Worm (Caenorhabditis elegans) whole organism, L4 larva: ENCODE results near the gene tofu-6.

Source experiments
- D1046.2 ChIP-seq: fragments of 200-800 bp; sonication (Bioruptor generic); IDR thresholded peaks from 2 replicates; pipeline ENCODE4 v1.3.6; 2022; ENCODE audit warnings: missing genetic modification characterization, missing compliant biosample characterization
- F10B5.3 ChIP-seq: sonication (generic microtip); optimal IDR thresholded peaks from 2 replicates; lab custom pipeline; 2016; ENCODE audit warnings: mild to moderate bottlenecking, missing genetic modification characterization, missing compliant biosample characterization
- F37D6.2 ChIP-seq: sonication (generic microtip); optimal IDR thresholded peaks from 2 replicates; lab custom pipeline; 2016; ENCODE audit warnings: mild to moderate bottlenecking, missing genetic modification characterization, missing compliant biosample characterization
- F44E2.7 ChIP-seq: fragments of 200-800 bp; sonication (Bioruptor generic); IDR thresholded peaks from 2 replicates; pipeline ENCODE4 v2.1.2; 2022; ENCODE audit warnings: missing genetic modification characterization, missing compliant biosample characterization
- F49E8.2 ChIP-seq: sonication (generic microtip); optimal IDR thresholded peaks from 2 replicates; lab custom pipeline; 2016; ENCODE audit warnings: missing compliant biosample characterization, mild to moderate bottlenecking, missing genetic modification characterization, borderline replicate concordance
- T20F7.1 ChIP-seq: fragments of 200-800 bp; sonication (Bioruptor generic); optimal IDR thresholded peaks from 2 replicates; lab custom pipeline; 2018; ENCODE audit warnings: mild to moderate bottlenecking, missing genetic modification characterization, missing compliant biosample characterization
- Y105C5A.15 ChIP-seq: fragments of 200-800 bp; sonication (Bioruptor generic); IDR thresholded peaks from 2 replicates; pipeline ENCODE4 v1.3.6; 2022; ENCODE audit warnings: missing genetic modification characterization, missing compliant biosample characterization
- Y5F2A.4 ChIP-seq: fragments of 200-800 bp; sonication (Bioruptor generic); optimal IDR thresholded peaks from 2 replicates; lab custom pipeline; 2018; ENCODE audit warnings: mild to moderate bottlenecking, missing genetic modification characterization, missing compliant biosample characterization
- Y75B8A.6 ChIP-seq: fragments of 200-800 bp; sonication (Bioruptor generic); IDR thresholded peaks from 2 replicates; pipeline ENCODE4 v1.3.6; 2022; ENCODE audit warnings: missing genetic modification reagents, missing genetic modification characterization, missing compliant biosample characterization
- ZK337.2 ChIP-seq: fragments of 200-800 bp; sonication (Bioruptor generic); IDR thresholded peaks from 2 replicates; pipeline ENCODE4 v1.3.6; 2022; ENCODE audit warnings: missing genetic modification reagents, missing genetic modification characterization, missing compliant biosample characterization
- aha-1 ChIP-seq: fragments of 150-350 bp; peaks from one replicate; lab custom pipeline; 2014; ENCODE audit warnings: missing biosample characterization, missing genetic modification characterization
- ama-1 ChIP-seq: fragments of 150-350 bp; optimal IDR thresholded peaks from 2 replicates; lab custom pipeline; 2014; ENCODE audit warnings: inconsistent platforms, mixed read lengths
- arid-1 ChIP-seq: fragments of 200-800 bp; sonication (Bioruptor generic); conservative IDR thresholded peaks from 2 replicates; pipeline ENCODE4 v1.3.6; 2022; ENCODE audit warnings: missing genetic modification reagents, missing genetic modification characterization, missing compliant biosample characterization
- ceh-28 ChIP-seq: fragments of 150-350 bp; optimal IDR thresholded peaks from 2 replicates; lab custom pipeline; 2014; ENCODE audit warnings: missing biosample characterization, missing genetic modification reagents, missing genetic modification characterization
- ceh-62 ChIP-seq: sonication (generic microtip); optimal IDR thresholded peaks from 2 replicates; lab custom pipeline; 2017; ENCODE audit warnings: missing biosample characterization, missing genetic modification characterization
- ces-1 ChIP-seq: fragments of 150-350 bp; sonication (generic microtip); optimal IDR thresholded peaks from 4 replicates; lab custom pipeline; 2014; ENCODE audit warnings: missing biosample characterization, missing genetic modification reagents, missing genetic modification characterization
- daf-12 ChIP-seq: fragments of 150-350 bp; optimal IDR thresholded peaks from 2 replicates; lab custom pipeline; 2014; ENCODE audit warnings: missing biosample characterization, missing genetic modification reagents, missing genetic modification characterization
- daf-19 ChIP-seq: fragments of 200-800 bp; sonication (Bioruptor generic); conservative IDR thresholded peaks from 2 replicates; pipeline ENCODE4 v1.3.6; 2022; ENCODE audit warnings: missing genetic modification characterization, missing compliant biosample characterization
- daf-8 ChIP-seq: fragments of 200-800 bp; sonication (Bioruptor generic); IDR thresholded peaks from 2 replicates; pipeline ENCODE4 v1.3.6; 2022; ENCODE audit warnings: missing genetic modification characterization, missing compliant biosample characterization
- dmd-6 ChIP-seq: fragments of 200-800 bp; sonication (Bioruptor generic); IDR thresholded peaks from 2 replicates; pipeline ENCODE4 v1.3.6; 2022; ENCODE audit warnings: missing genetic modification reagents, missing genetic modification characterization, missing compliant biosample characterization
- dmd-8 ChIP-seq: fragments of 200-800 bp; sonication (Bioruptor generic); IDR thresholded peaks from 2 replicates; pipeline ENCODE4 v1.3.6; 2022; ENCODE audit warnings: missing genetic modification characterization, missing compliant biosample characterization
- dve-1 ChIP-seq: sonication (generic microtip); optimal IDR thresholded peaks from 2 replicates; lab custom pipeline; 2017; ENCODE audit warnings: antibody characterized with exemption, mild to moderate bottlenecking, missing genetic modification characterization, missing compliant biosample characterization; ENCODE audit not compliant: insufficient read depth
- gei-8 ChIP-seq: fragments of 200-800 bp; sonication (Bioruptor generic); optimal IDR thresholded peaks from 2 replicates; lab custom pipeline; 2018; ENCODE audit warnings: mild to moderate bottlenecking, missing genetic modification characterization, missing compliant biosample characterization
- hif-1 ChIP-seq, 2 experiments: sonication (generic microtip); optimal IDR thresholded peaks; 2 replicates each; lab custom pipeline; 2016 to 2017; ENCODE audit warnings: missing compliant biosample characterization in 2 of 2, missing genetic modification characterization in 2 of 2, missing genetic modification reagents in 2 of 2, missing genotype in 2 of 2, mild to moderate bottlenecking in 1 of 2
- hlh-11 ChIP-seq: fragments of 200-800 bp; sonication (Bioruptor generic); optimal IDR thresholded peaks from 2 replicates; lab custom pipeline; 2018; ENCODE audit warnings: mild to moderate bottlenecking, missing genetic modification characterization, missing compliant biosample characterization
- hlh-30 ChIP-seq: sonication (generic microtip); optimal IDR thresholded peaks from 2 replicates; lab custom pipeline; 2017; ENCODE audit warnings: antibody characterized with exemption, mild to moderate bottlenecking, missing genetic modification characterization, missing compliant biosample characterization; ENCODE audit not compliant: insufficient read depth
- lin-1 ChIP-seq: fragments of 200-800 bp; sonication (Bioruptor generic); IDR thresholded peaks from 2 replicates; pipeline ENCODE4 v1.3.6; 2022; ENCODE audit warnings: missing genetic modification reagents, missing genetic modification characterization, missing compliant biosample characterization
- lin-29 ChIP-seq: fragments of 200-800 bp; sonication (Bioruptor generic); IDR thresholded peaks from 2 replicates; pipeline ENCODE4 v1.3.6; 2022; ENCODE audit warnings: missing genetic modification reagents, missing genetic modification characterization, missing compliant biosample characterization
- lin-39 ChIP-seq: fragments of 150-350 bp; optimal IDR thresholded peaks from 2 replicates; lab custom pipeline; 2014; ENCODE audit warnings: missing biosample characterization, missing genetic modification reagents, missing genetic modification characterization
- lir-3 ChIP-seq: sonication (generic microtip); optimal IDR thresholded peaks from 2 replicates; lab custom pipeline; 2016; ENCODE audit warnings: mild to moderate bottlenecking, missing genetic modification characterization, missing compliant biosample characterization
- lsy-2 ChIP-seq, 2 experiments: fragments of 150-350 bp in 1 of 2; sonication (generic microtip) in 1 of 2; optimal IDR thresholded peaks; 2 replicates each; lab custom pipeline; 2014 to 2017; ENCODE audit warnings: missing biosample characterization in 2 of 2, missing genetic modification characterization in 2 of 2
- mxl-3 ChIP-seq: fragments of 200-800 bp; sonication (Bioruptor generic); optimal IDR thresholded peaks from 2 replicates; lab custom pipeline; 2018; ENCODE audit warnings: mild to moderate bottlenecking, missing genetic modification characterization, missing compliant biosample characterization
- nhr-111 ChIP-seq: fragments of 200-800 bp; sonication (Bioruptor generic); optimal IDR thresholded peaks from 2 replicates; lab custom pipeline; 2018; ENCODE audit warnings: mild to moderate bottlenecking, missing genetic modification characterization, missing compliant biosample characterization
- nhr-41 ChIP-seq: fragments of 200-800 bp; sonication (Bioruptor generic); IDR thresholded peaks from 2 replicates; pipeline ENCODE4 v1.3.6; 2022; ENCODE audit warnings: missing genetic modification reagents, missing genetic modification characterization, missing compliant biosample characterization
- nhr-48 ChIP-seq: sonication (generic microtip); optimal IDR thresholded peaks from 2 replicates; lab custom pipeline; 2016; ENCODE audit warnings: mild to moderate bottlenecking, missing genetic modification characterization, missing compliant biosample characterization
- nhr-76 ChIP-seq: fragments of 150-350 bp; optimal IDR thresholded peaks from 2 replicates; lab custom pipeline; 2014; ENCODE audit warnings: missing biosample characterization, missing genetic modification characterization
- nhr-77 ChIP-seq: fragments of 150-350 bp; optimal IDR thresholded peaks from 2 replicates; lab custom pipeline; 2014; ENCODE audit warnings: missing biosample characterization, missing genetic modification characterization
- pqm-1 ChIP-seq: sonication (generic microtip); optimal IDR thresholded peaks from 2 replicates; lab custom pipeline; 2017; ENCODE audit warnings: missing biosample characterization, missing genetic modification characterization
- sdz-12 ChIP-seq: fragments of 200-800 bp; sonication (Bioruptor generic); optimal IDR thresholded peaks from 2 replicates; lab custom pipeline; 2018; ENCODE audit warnings: mild to moderate bottlenecking, missing genetic modification characterization, missing compliant biosample characterization
- skn-1 ChIP-seq: fragments of 150-350 bp; optimal IDR thresholded peaks from 2 replicates; lab custom pipeline; 2014; ENCODE audit warnings: missing biosample characterization, missing genetic modification characterization
- snpc-1.2 ChIP-seq: fragments of 200-800 bp; sonication (Bioruptor generic); IDR thresholded peaks from 2 replicates; pipeline ENCODE4 v1.3.6; 2022; ENCODE audit warnings: missing genetic modification reagents, missing genetic modification characterization, missing compliant biosample characterization
- spr-3 ChIP-seq: fragments of 200-800 bp; sonication (Bioruptor generic); optimal IDR thresholded peaks from 2 replicates; lab custom pipeline; 2018; ENCODE audit warnings: mild to moderate bottlenecking, missing genetic modification characterization, missing compliant biosample characterization
- tag-97 ChIP-seq: fragments of 200-800 bp; sonication (Bioruptor generic); IDR thresholded peaks from 2 replicates; pipeline ENCODE4 v1.3.6; 2022; ENCODE audit warnings: missing genetic modification characterization, missing compliant biosample characterization
- vab-7 ChIP-seq: fragments of 200-800 bp; sonication (Bioruptor generic); IDR thresholded peaks from 2 replicates; pipeline ENCODE4 v1.3.6; 2022; ENCODE audit warnings: missing genetic modification reagents, missing genetic modification characterization, missing compliant biosample characterization
- zag-1 ChIP-seq: fragments of 150-350 bp; optimal IDR thresholded peaks from 2 replicates; lab custom pipeline; 2014; ENCODE audit warnings: missing biosample characterization, missing genetic modification characterization
- zfp-2 ChIP-seq: sonication (generic microtip); optimal IDR thresholded peaks from 2 replicates; lab custom pipeline; 2016; ENCODE audit warnings: mild to moderate bottlenecking, missing genetic modification characterization, missing compliant biosample characterization
- zfp-3 ChIP-seq: fragments of 200-800 bp; sonication (Bioruptor generic); conservative IDR thresholded peaks from 2 replicates; pipeline ENCODE4 v1.3.6; 2022; ENCODE audit warnings: missing genetic modification reagents, missing genetic modification characterization, missing compliant biosample characterization
- zip-11 ChIP-seq: fragments of 200-800 bp; sonication (Bioruptor generic); IDR thresholded peaks from 2 replicates; pipeline ENCODE4 v1.3.6; 2022; ENCODE audit warnings: missing genetic modification characterization, missing compliant biosample characterization
- zip-2 ChIP-seq: fragments of 150-350 bp; optimal IDR thresholded peaks from 2 replicates; lab custom pipeline; 2014; ENCODE audit warnings: missing biosample characterization, missing genetic modification characterization
- ztf-11 ChIP-seq: fragments of 150-350 bp; optimal IDR thresholded peaks from 2 replicates; lab custom pipeline; 2014; ENCODE audit warnings: missing biosample characterization, missing genetic modification characterization
- ztf-7 ChIP-seq: fragments of 150-350 bp; optimal IDR thresholded peaks from 2 replicates; lab custom pipeline; 2014; ENCODE audit warnings: missing biosample characterization, missing genetic modification characterization

tofu-6 gene

DNA sequence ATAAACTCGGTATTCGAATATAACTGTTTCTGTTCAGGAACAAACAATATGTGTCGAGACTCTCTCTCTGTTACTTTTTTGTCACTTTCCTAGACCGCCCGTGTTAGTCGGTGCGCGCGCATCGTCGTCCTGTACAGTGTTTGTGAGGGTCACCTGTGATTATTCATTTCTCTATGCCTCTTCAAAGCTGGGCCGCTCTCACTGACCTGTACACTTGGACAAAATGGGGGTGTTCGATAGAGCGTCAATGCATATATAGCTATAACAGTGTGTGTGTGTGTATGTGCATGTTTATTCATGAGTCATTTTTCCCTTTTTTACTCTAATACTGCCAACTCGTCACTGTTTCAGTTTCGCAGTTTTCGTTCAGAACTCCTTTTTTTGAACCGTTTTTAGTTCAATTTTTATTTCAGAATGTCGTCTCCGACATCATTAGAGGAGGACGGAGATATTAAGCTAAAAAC lies 41.4 kb upstream of the tofu-6 start, which contains the start of gene pkc-3 (continued):
- TF ChIP-seq mxl-3 (GFP tag; lab: Kevin White, UChicago): peak; percentile 86
- peak; percentile 22 for TF ChIP-seq hif-1 (tag; optimal IDR thresholded peaks at IDR 0.05; lab: Kevin White, UChicago)
- TF ChIP-seq ceh-62 (tag; lab: Kevin White, UChicago): no peak
- 0 out of 2 replicates have a peak, but pooled peaks have one; percentile 25 for TF ChIP-seq arid-1 (GFP tag; lab: Robert Waterston, UW)
- no peak for TF ChIP-seq vab-7 (GFP tag; lab: Robert Waterston, UW)
- peak; percentile 85 for TF ChIP-seq dve-1
- 0 out of 2 replicates have a peak, but pooled peaks have one; percentile 27 for TF ChIP-seq Y75B8A.6
- TF ChIP-seq zip-2: no peak
- TF ChIP-seq zfp-3 (GFP tag; lab: Robert Waterston, UW): peak; percentile 61; the same call in 1 of the 2 replicates
- TF ChIP-seq nhr-41 (GFP tag; lab: Robert Waterston, UW): peak; percentile 87
- TF ChIP-seq daf-12 (tag; lab: Kevin White, UChicago): no peak
- peak; percentile 76 for TF ChIP-seq T20F7.1 (GFP tag; lab: Kevin White, UChicago)
- TF ChIP-seq nhr-48: no peak
- TF ChIP-seq lin-39 (tag; lab: Kevin White, UChicago): no peak
- TF ChIP-seq F49E8.2: no peak
- TF ChIP-seq lsy-2 (tag; optimal IDR thresholded peaks at IDR 0.05; lab: Kevin White, UChicago): peak; percentile 40 to 74
- TF ChIP-seq hlh-30: peak; percentile 83
- peak; percentile 58; the same call in 1 of the 2 replicates for TF ChIP-seq snpc-1.2 (GFP tag; lab: Robert Waterston, UW)
- TF ChIP-seq Y105C5A.15: no peak
- no peak for TF ChIP-seq nhr-76 (tag; lab: Kevin White, UChicago)
- 0 out of 2 replicates have a peak, but pooled peaks have one; percentile 53 for TF ChIP-seq lin-1 (GFP tag; lab: Robert Waterston, UW)
- no peak for TF ChIP-seq Y5F2A.4 (GFP tag; lab: Kevin White, UChicago)
- peak; percentile 93 for TF ChIP-seq hlh-11 (tag; lab: Kevin White, UChicago)
- no peak for TF ChIP-seq tag-97 (GFP tag; lab: Robert Waterston, UW)
- no peak for TF ChIP-seq F37D6.2 (tag; lab: Kevin White, UChicago)
- TF ChIP-seq daf-8 (GFP tag; lab: Robert Waterston, UW): no peak
- TF ChIP-seq zag-1: no peak
- TF ChIP-seq sdz-12 (GFP tag; lab: Kevin White, UChicago): no peak
- TF ChIP-seq F44E2.7 (GFP tag; lab: Robert Waterston, UW): no peak
- no peak for TF ChIP-seq zip-11
- TF ChIP-seq D1046.2 (GFP tag; lab: Robert Waterston, UW): no peak
- no peak for TF ChIP-seq ztf-11
- TF ChIP-seq gei-8: peak; percentile 77
- no peak for TF ChIP-seq nhr-111 (GFP tag; lab: Kevin White, UChicago)
- TF ChIP-seq daf-19 (GFP tag; lab: Robert Waterston, UW): no peak
- no peak for TF ChIP-seq F10B5.3 (tag; lab: Kevin White, UChicago)
- peak; percentile 71 for TF ChIP-seq pqm-1 (tag; lab: Kevin White, UChicago)
- peak; percentile 70 for TF ChIP-seq ama-1 (lab: Kevin White, UChicago)
- TF ChIP-seq aha-1: peak; percentile 99
- no peak for TF ChIP-seq ztf-7 (tag; lab: Kevin White, UChicago)
- TF ChIP-seq nhr-77 (tag; lab: Kevin White, UChicago): peak; percentile 89
- TF ChIP-seq zfp-2 (tag; lab: Kevin White, UChicago): no peak
- TF ChIP-seq ZK337.2 (GFP tag; lab: Robert Waterston, UW): no peak
- 0 out of 2 replicates have a peak, but pooled peaks have one; percentile 52 for TF ChIP-seq dmd-8
- no peak for TF ChIP-seq ceh-28
- TF ChIP-seq lir-3 (tag; lab: Kevin White, UChicago): no peak
- TF ChIP-seq skn-1 (tag; lab: Kevin White, UChicago): no peak
- TF ChIP-seq ces-1 (GFP tag; lab: Kevin White, UChicago): no peak
- no peak for TF ChIP-seq lin-29 (GFP tag; lab: Robert Waterston, UW)
- TF ChIP-seq dmd-6: peak; percentile 52
- peak; percentile 42 for TF ChIP-seq spr-3 (GFP tag; lab: Kevin White, UChicago)
